Fruit fly (Drosophila melanogaster): ENCODE measurements around the gene Vml.
A peak's percentile ranks its signal among the peaks of the same experiment; 100 is the strongest.

The Vml gene

DNA sequence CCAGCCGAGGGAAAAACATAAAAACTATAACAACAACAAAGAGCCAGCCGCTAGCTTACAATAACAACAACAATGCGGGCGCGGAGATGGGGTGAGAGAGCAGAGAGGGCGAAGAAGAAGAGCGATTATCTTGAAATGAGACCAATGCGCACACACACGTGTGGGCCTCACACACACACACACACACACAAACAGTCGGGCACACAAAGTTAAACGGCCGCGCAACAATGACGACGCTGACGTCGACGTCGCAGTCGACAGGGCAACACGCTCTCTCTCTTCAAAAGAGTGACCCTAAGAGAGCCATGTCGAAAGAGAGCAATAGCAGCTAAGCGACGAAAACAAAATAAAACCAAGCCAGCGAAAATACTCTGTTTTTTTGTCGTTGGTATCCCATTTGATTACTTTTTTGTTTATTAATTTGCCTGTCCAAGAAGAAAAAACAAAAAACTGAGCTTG, 30.2 kb downstream of the Vml start (continued):
- TF ChIP-seq scrt (GFP tag; optimal IDR thresholded peaks at IDR 0.05) (peak; percentile 33), Camta (GFP tag; optimal IDR thresholded peaks at IDR 0.05) (no peak), Hmr (GFP tag; optimal IDR thresholded peaks at IDR 0.05) (no peak), CG11696 (GFP tag; IDR thresholded peaks at IDR 0.05) (no peak), lola (GFP tag; optimal IDR thresholded peaks at IDR 0.05) (no peak), oc (tag; optimal IDR thresholded peaks at IDR 0.05) (peak; percentile 74), CG9876 (GFP tag; optimal IDR thresholded peaks at IDR 0.05) (no peak), gcm (GFP tag; optimal IDR thresholded peaks at IDR 0.05) (peak; percentile 68), CG1024 (GFP tag; IDR thresholded peaks at IDR 0.05) (no peak), hbn (GFP tag; IDR thresholded peaks at IDR 0.05; ENCODE audit: partially characterized antibody) (no peak; the same call in 1 of the 2 replicates), cg (GFP tag; optimal IDR thresholded peaks at IDR 0.05) (peak; percentile 95), nom (GFP tag; optimal IDR thresholded peaks at IDR 0.05) (peak; percentile 48), grn (GFP tag; optimal IDR thresholded peaks at IDR 0.05) (peak; percentile 59), ftz-f1 (GFP tag; optimal IDR thresholded peaks at IDR 0.05) (peak; percentile 62), CG7372 (GFP tag; IDR thresholded peaks at IDR 0.05) (no peak), CG34422 (GFP tag; IDR thresholded peaks at IDR 0.05) (0 out of 3 replicates have a peak, but pooled peaks have one; percentile 8)

DNA sequence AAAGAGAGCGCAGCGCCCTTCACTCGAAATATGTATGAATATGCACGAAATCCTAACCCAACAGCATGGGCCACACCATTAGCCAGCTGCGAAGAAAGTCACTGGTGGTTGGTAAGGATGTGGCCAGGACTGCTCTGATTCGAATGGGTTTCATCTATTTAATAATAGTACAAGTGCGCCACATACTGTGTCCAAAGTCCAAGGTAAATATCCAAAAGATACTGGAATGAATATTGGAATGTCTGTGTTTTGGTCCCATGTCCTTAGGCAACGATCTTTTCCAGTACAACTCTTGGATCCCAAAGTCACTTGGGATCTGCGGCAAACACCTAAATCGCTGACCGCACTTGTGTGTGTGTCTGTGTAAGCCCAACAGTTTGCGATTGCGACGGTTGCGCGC, 30.7 kb downstream of the Vml start:
- TF ChIP-seq CG1792 (GFP tag; optimal IDR thresholded peaks at IDR 0.05): peak; percentile 13
- TF ChIP-seq gfzf (GFP tag; optimal IDR thresholded peaks at IDR 0.05): no peak
- peak; percentile 34 for TF ChIP-seq Myb (GFP tag; optimal IDR thresholded peaks at IDR 0.05)
- peak; percentile 64 for TF ChIP-seq Ada2b (GFP tag; IDR thresholded peaks at IDR 0.05)
- TF ChIP-seq Sry-β (GFP tag; optimal IDR thresholded peaks at IDR 0.05): no peak
- TF ChIP-seq CG1603 (tag; optimal IDR thresholded peaks at IDR 0.05): peak; percentile 79
- TF ChIP-seq NK7.1 (GFP tag; optimal IDR thresholded peaks at IDR 0.05): no peak
- peak; percentile 5 for TF ChIP-seq CG3995 (GFP tag; optimal IDR thresholded peaks at IDR 0.05)
- no peak for TF ChIP-seq CG18476 (GFP tag; optimal IDR thresholded peaks at IDR 0.05)
- peak; percentile 44 for TF ChIP-seq Mad (GFP tag; optimal IDR thresholded peaks at IDR 0.05)
- no peak for TF ChIP-seq CG9932 (GFP tag; IDR thresholded peaks at IDR 0.05)
- TF ChIP-seq Asciz (GFP tag; optimal IDR thresholded peaks at IDR 0.05): peak; percentile 27
- TF ChIP-seq CG4328 (GFP tag; optimal IDR thresholded peaks at IDR 0.05): no peak
- TF ChIP-seq CG34224 (GFP tag; IDR thresholded peaks at IDR 0.05; ENCODE audit: partially characterized antibody): no peak
- TF ChIP-seq Nf-YA (GFP tag; IDR thresholded peaks at IDR 0.05): peak; percentile 34; the same call in 1 of the 2 replicates
- TF ChIP-seq NfI (GFP tag; optimal IDR thresholded peaks at IDR 0.05): peak; percentile 63
- TF ChIP-seq sc (optimal IDR thresholded peaks at IDR 0.05): no peak
- TF ChIP-seq sc (GFP tag; optimal IDR thresholded peaks at IDR 0.05): no peak
- TF ChIP-seq kah (GFP tag; optimal IDR thresholded peaks at IDR 0.05): no peak
- peak; percentile 67 for TF ChIP-seq CG4424 (GFP tag; optimal IDR thresholded peaks at IDR 0.05)
- TF ChIP-seq caup (GFP tag; optimal IDR thresholded peaks at IDR 0.05; ENCODE audit: severe bottlenecking): peak; percentile 28
- TF ChIP-seq CG2678 (tag; optimal IDR thresholded peaks at IDR 0.05): peak; percentile 74
- TF ChIP-seq Spps (tag; optimal IDR thresholded peaks at IDR 0.05): no peak
- TF ChIP-seq yki (optimal IDR thresholded peaks at IDR 0.05): no peak
- no peak for TF ChIP-seq Elba2 (GFP tag; optimal IDR thresholded peaks at IDR 0.05)
- TF ChIP-seq gsb-n (tag; optimal IDR thresholded peaks at IDR 0.05): no peak
- peak; percentile 36 for TF ChIP-seq Hr3 (GFP tag; optimal IDR thresholded peaks at IDR 0.05)
- TF ChIP-seq CG10147 (GFP tag; optimal IDR thresholded peaks at IDR 0.05): no peak
- TF ChIP-seq ac (GFP tag; optimal IDR thresholded peaks at IDR 0.05): no peak
- TF ChIP-seq wor (GFP tag; IDR thresholded peaks at IDR 0.05): peak; percentile 22; the same call in 1 of the 2 replicates
- no peak for TF ChIP-seq hth (optimal IDR thresholded peaks at IDR 0.05)
- no peak for TF ChIP-seq CG7963 (GFP tag; IDR thresholded peaks at IDR 0.05; ENCODE audit: partially characterized antibody)
- TF ChIP-seq CG2116 (GFP tag; optimal IDR thresholded peaks at IDR 0.05): no peak
- peak; percentile 63 for TF ChIP-seq ci (GFP tag; IDR thresholded peaks at IDR 0.05)
- no peak for TF ChIP-seq vnd (GFP tag; IDR thresholded peaks at IDR 0.05; ENCODE audit: partially characterized antibody)

All from whole organism, embryonic.